Fruit fly (Drosophila melanogaster) whole organism, prepupa: ENCODE measurements around the gene RIOK2.

Experiments
- CG31627 ChIP-seq: fragments of 200-800 bp; sonication (Bioruptor generic); optimal IDR thresholded peaks from 3 replicates; lab custom pipeline; 2016; ENCODE audit warnings: missing biosample characterization, missing genetic modification characterization
- CG8119 ChIP-seq: fragments of 200-800 bp; sonication (Bioruptor generic); IDR thresholded peaks from 3 replicates; pipeline ENCODE4 v1.3.6; 2022; ENCODE audit warnings: missing biosample characterization, missing genetic modification characterization
- CG8319 ChIP-seq: fragments of 200-800 bp; sonication (Bioruptor generic); optimal IDR thresholded peaks from 3 replicates; lab custom pipeline; 2016; ENCODE audit warnings: missing biosample characterization, missing genetic modification characterization
- Hr39 ChIP-seq: fragments of 200-800 bp; sonication (Bioruptor generic); optimal IDR thresholded peaks from 2 replicates; lab custom pipeline; 2016; ENCODE audit warnings: missing biosample characterization, missing genetic modification characterization
- Hr4 ChIP-seq: fragments of 200-800 bp; sonication (Bioruptor generic); optimal IDR thresholded peaks from 3 replicates; lab custom pipeline; 2016; ENCODE audit warnings: missing biosample characterization, missing genetic modification characterization
- cyc ChIP-seq: fragments of 200-800 bp; sonication (Bioruptor generic); optimal IDR thresholded peaks from 3 replicates; lab custom pipeline; 2016; ENCODE audit warnings: missing biosample characterization, missing genetic modification characterization
- dac ChIP-seq: fragments of 200-800 bp; sonication (Bioruptor generic); optimal IDR thresholded peaks from 2 replicates; lab custom pipeline; 2017; ENCODE audit warnings: missing biosample characterization, mild to moderate bottlenecking, missing genetic modification characterization
- eg ChIP-seq: fragments of 200-800 bp; sonication (Bioruptor generic); IDR thresholded peaks from 3 replicates; pipeline ENCODE4 v1.3.6; 2022; ENCODE audit warnings: missing biosample characterization, missing genetic modification characterization
- fkh ChIP-seq: fragments of 200-800 bp; sonication (Bioruptor generic); optimal IDR thresholded peaks from 3 replicates; lab custom pipeline; 2017; ENCODE audit warnings: missing biosample characterization, mild to moderate bottlenecking, missing genetic modification characterization, moderate library complexity
- vri ChIP-seq: fragments of 200-800 bp; sonication (Bioruptor generic); optimal IDR thresholded peaks from 3 replicates; lab custom pipeline; 2016; ENCODE audit warnings: missing biosample characterization, mild to moderate bottlenecking, missing genetic modification characterization

dm6 chr3R:25313771-25314170, 48.1 kb downstream of the RIOK2 start, which contains the start of gene CG31087:
- TF ChIP-seq cyc (GFP tag; lab: Kevin White, UChicago), result no peak
- no peak for TF ChIP-seq CG8119
- no peak for TF ChIP-seq Hr39 (GFP tag; lab: Kevin White, UChicago)
- no peak for TF ChIP-seq CG31627 (GFP tag; lab: Kevin White, UChicago)
- TF ChIP-seq CG8319 (GFP tag; lab: Kevin White, UChicago), result no peak
- peak; percentile 55 for TF ChIP-seq vri (GFP tag; lab: Kevin White, UChicago)
- no peak for TF ChIP-seq eg
- no peak for TF ChIP-seq fkh (GFP tag; lab: Kevin White, UChicago)
- no peak for TF ChIP-seq Hr4 (GFP tag; lab: Kevin White, UChicago)
- TF ChIP-seq dac (GFP tag; lab: Kevin White, UChicago), result no peak
